Fruit fly (Drosophila melanogaster) whole organism, wandering third instar larva: Measurements from ENCODE around the gene CG31769.

ENCODE experiments used
- Hr78 ChIP-seq: fragments of >200 bp; optimal IDR thresholded peaks from 2 replicates; lab custom pipeline; 2017; ENCODE audit warnings: missing biosample characterization, missing genetic modification characterization
- br ChIP-seq: fragments of 200-800 bp; sonication (Bioruptor generic); optimal IDR thresholded peaks from 2 replicates; lab custom pipeline; 2016; ENCODE audit warnings: missing biosample characterization, missing genetic modification characterization
- dmrt93B ChIP-seq: fragments of 200-800 bp; sonication (Bioruptor generic); optimal IDR thresholded peaks from 2 replicates; lab custom pipeline; 2018; ENCODE audit warnings: missing biosample characterization, mild to moderate bottlenecking, missing genetic modification characterization
- lola ChIP-seq: fragments of >200 bp; optimal IDR thresholded peaks from 2 replicates; lab custom pipeline; 2017; ENCODE audit warnings: missing biosample characterization, missing genetic modification characterization
- pan ChIP-seq: fragments of >200 bp; optimal IDR thresholded peaks from 2 replicates; lab custom pipeline; 2017

DNA sequence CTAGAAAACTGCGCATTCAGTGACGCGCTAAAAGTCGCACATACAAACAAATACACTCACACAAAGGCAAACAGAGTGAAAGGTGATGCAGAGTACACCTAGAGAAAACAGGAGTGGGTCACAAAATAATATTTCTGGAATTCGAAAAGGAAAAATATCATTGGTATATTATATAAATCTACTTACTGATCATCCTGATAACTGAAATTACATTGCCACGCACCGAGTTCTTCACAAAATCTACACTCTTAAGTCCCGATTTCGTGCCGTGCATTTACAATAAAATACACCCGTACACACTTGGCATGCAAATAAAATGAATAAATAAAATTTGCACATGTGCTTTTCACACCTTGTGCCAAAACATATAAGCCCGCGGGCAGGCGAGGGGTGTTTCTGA, 40.4 kb downstream of the CG31769 start:
- TF ChIP-seq Hr78 (GFP tag; lab: Kevin White, UChicago) (no peak), dmrt93B (GFP tag; lab: Kevin White, UChicago) (no peak), pan (lab: Kevin White, UChicago) (no peak), br (GFP tag; lab: Kevin White, UChicago) (no peak), lola (GFP tag; lab: Kevin White, UChicago) (no peak)
